Worm (Caenorhabditis elegans): ENCODE measurements around the gene F34D10.3.

DNA sequence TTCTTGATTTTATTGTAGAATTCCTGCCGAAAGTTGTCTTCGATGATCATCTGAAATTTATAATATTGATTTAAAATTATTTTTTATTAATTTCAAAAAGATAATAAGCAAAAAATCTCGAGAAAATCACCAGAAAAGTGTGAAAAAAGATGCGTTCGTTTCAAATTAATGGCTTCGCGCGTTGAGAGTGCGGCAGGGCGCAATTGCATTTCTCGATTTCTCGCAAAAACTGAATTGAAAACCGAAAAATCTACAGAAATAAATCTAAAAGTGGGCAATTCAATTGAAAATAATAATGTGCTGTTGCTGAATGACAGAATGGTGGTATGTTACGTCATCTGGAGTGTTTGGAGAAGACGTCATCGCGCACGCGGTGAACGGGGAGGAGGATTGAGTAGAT is 935 bp downstream of the F34D10.3 start, which contains the start of gene evl-18:
- TF ChIP-seq him-1 (tag; optimal IDR thresholded peaks at IDR 0.05), result no peak
- no peak for TF ChIP-seq dao-5 (tag; optimal IDR thresholded peaks at IDR 0.05)

Measured in whole organism, L4/young adult.